Fruit fly (Drosophila melanogaster): ENCODE results near the gene Idgf2.

Idgf2 gene

dm6 chr2L:16492617-16493203, 45.6 kb downstream of the Idgf2 start:
- no peak for TF ChIP-seq psq (optimal IDR thresholded peaks at IDR 0.05)
- TF ChIP-seq h (optimal IDR thresholded peaks at IDR 0.05) = no peak
- TF ChIP-seq ttk (optimal IDR thresholded peaks at IDR 0.05) = no peak
- no peak for TF ChIP-seq insv (optimal IDR thresholded peaks at IDR 0.05)
- TF ChIP-seq Myc (optimal IDR thresholded peaks at IDR 0.05) = no peak
- no peak for TF ChIP-seq Sin3A (optimal IDR thresholded peaks at IDR 0.05)

dm6 chr2L:16493999-16494741, 47.0 kb downstream of the Idgf2 start:
- TF ChIP-seq h (optimal IDR thresholded peaks at IDR 0.05) (no peak), Sin3A (optimal IDR thresholded peaks at IDR 0.05) (no peak), ttk (optimal IDR thresholded peaks at IDR 0.05) (no peak), insv (optimal IDR thresholded peaks at IDR 0.05) (no peak), Myc (optimal IDR thresholded peaks at IDR 0.05) (no peak), psq (optimal IDR thresholded peaks at IDR 0.05) (no peak)

- TF ChIP-seq ttk (optimal IDR thresholded peaks at IDR 0.05) (no peak), Myc (optimal IDR thresholded peaks at IDR 0.05) (no peak), insv (optimal IDR thresholded peaks at IDR 0.05) (no peak), Sin3A (optimal IDR thresholded peaks at IDR 0.05) (no peak)
These were observed 48.2 kb downstream of the Idgf2 start for dm6 chr2L:16495193-16495780.

dm6 chr2L:16497196-16497595, 50.1 kb downstream of the Idgf2 start:
- TF ChIP-seq Sin3A (optimal IDR thresholded peaks at IDR 0.05) = no peak

dm6 chr2L:16498100-16498499, 51.0 kb downstream of the Idgf2 start:
- no peak for TF ChIP-seq Myc (optimal IDR thresholded peaks at IDR 0.05)
- no peak for TF ChIP-seq h (optimal IDR thresholded peaks at IDR 0.05)
- TF ChIP-seq Sin3A (optimal IDR thresholded peaks at IDR 0.05) = no peak
- no peak for TF ChIP-seq insv (optimal IDR thresholded peaks at IDR 0.05)
- no peak for TF ChIP-seq psq (optimal IDR thresholded peaks at IDR 0.05)
- no peak for TF ChIP-seq ttk (optimal IDR thresholded peaks at IDR 0.05)

dm6 chr2L:16499559-16499958, 52.4 kb downstream of the Idgf2 start:
- TF ChIP-seq Myc (optimal IDR thresholded peaks at IDR 0.05) = no peak
- TF ChIP-seq Sin3A (optimal IDR thresholded peaks at IDR 0.05) = no peak
- TF ChIP-seq ttk (optimal IDR thresholded peaks at IDR 0.05) = no peak
- no peak for TF ChIP-seq insv (optimal IDR thresholded peaks at IDR 0.05)
- no peak for TF ChIP-seq psq (optimal IDR thresholded peaks at IDR 0.05)
- TF ChIP-seq h (optimal IDR thresholded peaks at IDR 0.05) = no peak

Data from Kc167 (cell line).